Fruit fly (Drosophila melanogaster) whole organism, adult: Measurements from ENCODE around the gene GluRS-m.

Experiments
- CG11617 ChIP-seq: fragments of 200-800 bp; sonication (Bioruptor generic); optimal IDR thresholded peaks from 2 replicates; lab custom pipeline; 2017; ENCODE audit warnings: mild to moderate bottlenecking, missing biosample characterization, missing genetic modification reagents, missing genetic modification characterization
- CG12768 ChIP-seq: fragments of 200-800 bp; sonication (Bioruptor generic); optimal IDR thresholded peaks from 2 replicates; lab custom pipeline; 2017; ENCODE audit warnings: missing biosample characterization, missing genetic modification characterization, mild to moderate bottlenecking, moderate library complexity, missing genetic modification reagents
- CG14711 ChIP-seq: fragments of 200-800 bp; sonication (Bioruptor generic); optimal IDR thresholded peaks from 2 replicates; lab custom pipeline; 2018; ENCODE audit warnings: missing biosample characterization, mild to moderate bottlenecking, missing genetic modification characterization, moderate library complexity
- CG1620 ChIP-seq: fragments of 200-800 bp; sonication (Bioruptor generic); optimal IDR thresholded peaks from 2 replicates; lab custom pipeline; 2016; ENCODE audit warnings: missing biosample characterization, missing genetic modification characterization
- CG33017 ChIP-seq: fragments of 200-800 bp; sonication (Bioruptor generic); optimal IDR thresholded peaks from 2 replicates; lab custom pipeline; 2018; ENCODE audit warnings: missing biosample characterization, mild to moderate bottlenecking, missing genetic modification characterization, moderate library complexity
- CG5204 ChIP-seq: fragments of 200-800 bp; sonication (Bioruptor generic); optimal IDR thresholded peaks from 2 replicates; lab custom pipeline; 2016; ENCODE audit warnings: missing biosample characterization, missing genetic modification characterization
- CG7045 ChIP-seq: fragments of 200-800 bp; sonication (Bioruptor generic); optimal IDR thresholded peaks from 2 replicates; lab custom pipeline; 2017; ENCODE audit warnings: missing biosample characterization, mild to moderate bottlenecking, missing genetic modification characterization
- CG7101 ChIP-seq: fragments of 200-800 bp; sonication (Bioruptor generic); optimal IDR thresholded peaks from 2 replicates; lab custom pipeline; 2018; ENCODE audit warnings: missing biosample characterization, mild to moderate bottlenecking, missing genetic modification characterization, moderate library complexity
- Clk ChIP-seq: fragments of 200-800 bp; sonication (Bioruptor generic); optimal IDR thresholded peaks from 2 replicates; lab custom pipeline; 2017; ENCODE audit warnings: missing biosample characterization, missing genetic modification characterization
- Crg-1 ChIP-seq: fragments of 200-800 bp; sonication (Bioruptor generic); optimal IDR thresholded peaks from 2 replicates; lab custom pipeline; 2016; ENCODE audit warnings: missing biosample characterization, missing genetic modification characterization
- Hr96 ChIP-seq: fragments of 200-800 bp; sonication (Bioruptor generic); optimal IDR thresholded peaks from 2 replicates; lab custom pipeline; 2016; ENCODE audit warnings: missing biosample characterization, missing genetic modification characterization
- Mnt ChIP-seq: fragments of 200-800 bp; sonication (Bioruptor generic); optimal IDR thresholded peaks from 2 replicates; lab custom pipeline; 2016; ENCODE audit warnings: missing biosample characterization, mild to moderate bottlenecking, missing genetic modification characterization
- bab1 ChIP-seq: fragments of 200-800 bp; sonication (Bioruptor generic); optimal IDR thresholded peaks from 3 replicates; lab custom pipeline; 2019; ENCODE audit warnings: missing biosample characterization, mild to moderate bottlenecking, missing genetic modification characterization, moderate library complexity
- cic ChIP-seq: fragments of 200-800 bp; sonication (Bioruptor generic); optimal IDR thresholded peaks from 2 replicates; lab custom pipeline; 2017; ENCODE audit warnings: missing biosample characterization, mild to moderate bottlenecking, missing genetic modification characterization, moderate library complexity
- cnc ChIP-seq, 2 experiments: fragments of >200 bp; optimal IDR thresholded peaks; 2 replicates each; lab custom pipeline; 2017
- kay ChIP-seq: fragments of 200-800 bp; sonication (Bioruptor generic); peaks from one replicate; lab custom pipeline; 2016; ENCODE audit warnings: missing biosample characterization, missing genetic modification characterization, borderline replicate concordance
- ovo ChIP-seq: fragments of 200-800 bp; sonication (Bioruptor generic); optimal IDR thresholded peaks from 2 replicates; lab custom pipeline; 2016; ENCODE audit warnings: missing biosample characterization, missing genetic modification characterization
- pad ChIP-seq: fragments of 200-800 bp; sonication (Bioruptor generic); optimal IDR thresholded peaks from 3 replicates; lab custom pipeline; 2017; ENCODE audit warnings: missing biosample characterization, missing genetic modification characterization, mild to moderate bottlenecking, moderate library complexity, missing genetic modification reagents
- tj ChIP-seq: fragments of 200-800 bp; sonication (Bioruptor generic); optimal IDR thresholded peaks from 3 replicates; lab custom pipeline; 2017; ENCODE audit warnings: missing biosample characterization, mild to moderate bottlenecking, missing genetic modification characterization, moderate library complexity
- toe ChIP-seq: fragments of 200-800 bp; sonication (Bioruptor generic); optimal IDR thresholded peaks from 2 replicates; lab custom pipeline; 2016; ENCODE audit warnings: missing biosample characterization, missing genetic modification characterization

Gene GluRS-m

DNA sequence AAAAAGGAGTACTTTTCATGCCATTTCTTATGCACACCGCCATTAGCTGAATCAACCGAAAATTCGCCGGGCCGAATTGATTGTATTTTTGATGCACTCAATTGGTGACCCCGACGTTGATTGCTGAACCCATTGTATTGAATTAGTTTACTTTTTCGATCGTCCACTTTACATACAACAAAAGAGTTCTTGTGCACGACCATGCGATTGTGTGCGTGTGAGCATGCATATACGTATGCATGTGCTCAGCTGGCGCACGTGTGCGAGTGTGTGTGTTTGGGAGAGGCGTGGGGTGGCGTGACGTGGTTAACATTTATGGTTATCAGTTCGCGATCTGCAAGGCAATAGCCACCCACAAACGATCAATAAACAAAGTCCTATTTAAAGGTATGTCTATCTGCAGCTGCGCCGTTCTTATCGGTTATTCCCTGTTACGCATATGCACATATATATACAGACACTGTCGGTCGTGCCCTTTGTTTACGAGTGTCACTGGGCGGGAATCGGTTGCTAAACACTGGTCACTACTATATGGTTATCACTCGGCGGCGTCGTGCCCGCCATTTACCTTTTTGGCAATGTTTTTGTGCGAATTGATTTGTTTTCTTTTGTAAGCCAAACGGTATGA, 31.6 kb downstream of the GluRS-m start:
- no peak for TF ChIP-seq CG5204 (GFP tag; lab: Kevin White, UChicago)
- peak; percentile 93 for TF ChIP-seq cic (GFP tag; lab: Kevin White, UChicago)
- TF ChIP-seq bab1 (GFP tag; lab: Kevin White, UChicago), result peak; percentile 86
- no peak for TF ChIP-seq ovo (GFP tag; lab: Kevin White, UChicago)
- TF ChIP-seq CG1620 (GFP tag; lab: Kevin White, UChicago), result peak; percentile 3
- no peak for TF ChIP-seq toe (GFP tag; lab: Kevin White, UChicago)
- no peak for TF ChIP-seq Crg-1 (GFP tag; lab: Kevin White, UChicago)
- peak; percentile 24 for TF ChIP-seq tj (GFP tag; lab: Kevin White, UChicago)
- peak; percentile 45 for TF ChIP-seq pad (GFP tag; lab: Kevin White, UChicago)
- peak; percentile 54 for TF ChIP-seq CG12768 (GFP tag; lab: Kevin White, UChicago)
- no peak for TF ChIP-seq Clk (GFP tag; lab: Kevin White, UChicago)
- peak; percentile 89 for TF ChIP-seq kay (GFP tag; lab: Kevin White, UChicago)
- TF ChIP-seq CG7045 (GFP tag; lab: Kevin White, UChicago), result peak; percentile 50
- no peak for TF ChIP-seq CG14711 (tag; lab: Kevin White, UChicago)
- TF ChIP-seq Mnt (GFP tag; lab: Kevin White, UChicago), result peak; percentile 96
- peak; percentile 42 for TF ChIP-seq CG7101
- no peak for TF ChIP-seq Hr96 (GFP tag; lab: Kevin White, UChicago)
- no peak for TF ChIP-seq CG11617 (GFP tag; lab: Kevin White, UChicago)
- TF ChIP-seq CG33017, result peak; percentile 27
- TF ChIP-seq cnc (optimal IDR thresholded peaks at IDR 0.05; lab: Kevin White, UChicago), result no peak

DNA sequence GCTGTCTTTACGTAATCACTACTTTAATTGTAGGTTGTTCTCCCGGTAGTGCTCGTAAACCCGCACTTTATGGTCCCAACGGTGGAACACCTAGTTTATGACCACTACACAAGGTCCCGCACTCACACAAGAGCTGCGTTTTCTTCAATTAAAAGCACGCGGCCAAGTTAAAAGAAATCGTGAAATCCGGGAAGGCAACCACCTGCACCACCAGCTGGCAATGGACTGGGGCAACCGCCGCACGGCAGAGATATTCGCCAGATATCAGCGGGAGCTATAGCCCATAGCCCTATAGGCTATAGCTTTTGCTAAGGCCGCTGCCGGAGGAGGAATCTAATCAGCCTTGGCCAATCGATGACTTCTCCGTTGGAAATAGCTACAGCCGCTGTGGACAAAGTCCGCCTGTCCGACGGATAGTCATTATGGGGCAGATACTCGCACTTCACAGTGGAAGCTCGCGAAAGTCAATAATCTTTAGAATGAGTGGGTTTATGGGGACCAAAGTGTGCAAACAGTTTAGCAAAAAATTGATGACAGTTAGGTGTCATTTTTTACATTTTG, 32.8 kb downstream of the GluRS-m start:
- TF ChIP-seq cic (GFP tag; lab: Kevin White, UChicago), result peak; percentile 84
- peak; percentile 39 for TF ChIP-seq CG12768 (GFP tag; lab: Kevin White, UChicago)
- TF ChIP-seq CG11617 (GFP tag; lab: Kevin White, UChicago), result no peak
- no peak for TF ChIP-seq CG7101
- peak; percentile 70 for TF ChIP-seq kay (GFP tag; lab: Kevin White, UChicago)
- TF ChIP-seq Mnt (GFP tag; lab: Kevin White, UChicago), result peak; percentile 59
- peak; percentile 27 for TF ChIP-seq Hr96 (GFP tag; lab: Kevin White, UChicago)
- no peak for TF ChIP-seq CG33017
- no peak for TF ChIP-seq CG7045 (GFP tag; lab: Kevin White, UChicago)

- TF ChIP-seq cnc (optimal IDR thresholded peaks at IDR 0.05; lab: Kevin White, UChicago) (no peak), kay (GFP tag; lab: Kevin White, UChicago) (peak; percentile 50), Crg-1 (GFP tag; lab: Kevin White, UChicago) (no peak), ovo (GFP tag; lab: Kevin White, UChicago) (peak; percentile 44)
Observed at dm6 chr3L:16383056-16383455, 33.9 kb downstream of the GluRS-m start.

DNA sequence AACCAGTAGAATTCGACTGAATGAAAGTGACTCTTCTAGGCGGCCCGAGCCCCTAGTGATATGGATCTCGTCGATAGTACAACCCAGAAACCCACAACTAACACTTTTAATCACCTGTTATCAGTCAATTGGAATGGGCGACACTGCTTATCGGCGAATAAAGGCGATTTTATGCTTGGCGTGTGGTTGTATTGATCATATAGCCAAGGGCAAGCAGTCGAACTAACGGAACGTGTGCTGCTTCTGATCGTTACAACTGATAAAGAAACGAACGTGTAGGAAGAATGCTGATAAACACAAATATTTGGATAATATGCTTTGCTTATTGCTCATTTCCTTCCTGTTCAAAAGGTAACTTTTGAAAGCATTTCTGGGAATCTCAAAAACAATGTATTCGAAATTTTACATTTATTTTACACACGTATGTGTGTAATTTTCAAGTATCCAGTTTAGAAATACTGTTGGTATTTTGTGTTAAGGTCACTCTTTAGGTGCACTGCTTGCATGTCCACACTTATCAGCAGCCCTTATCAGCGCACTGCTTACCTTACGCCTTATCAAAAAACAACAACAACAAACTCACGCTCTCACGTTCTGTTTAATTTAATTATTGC, 35.7 kb downstream of the GluRS-m start, which contains the start of gene Agpat4:
TSS of gene Agpat4 (minus strand) at position 387 of the 614 bp plus-strand sequence.
- peak; percentile 3 for TF ChIP-seq Mnt (GFP tag; lab: Kevin White, UChicago)
- TF ChIP-seq bab1 (GFP tag; lab: Kevin White, UChicago), result no peak
- peak; percentile 91 for TF ChIP-seq cic (GFP tag; lab: Kevin White, UChicago)
- TF ChIP-seq CG7045 (GFP tag; lab: Kevin White, UChicago), result no peak
- TF ChIP-seq CG33017, result no peak
- TF ChIP-seq CG7101, result no peak
- TF ChIP-seq ovo (GFP tag; lab: Kevin White, UChicago), result peak; percentile 77

- TF ChIP-seq CG7101 (peak; percentile 81), toe (GFP tag; lab: Kevin White, UChicago) (peak; percentile 73), bab1 (GFP tag; lab: Kevin White, UChicago) (peak; percentile 75), cnc (optimal IDR thresholded peaks at IDR 0.05; lab: Kevin White, UChicago) (no peak), tj (GFP tag; lab: Kevin White, UChicago) (no peak), CG11617 (GFP tag; lab: Kevin White, UChicago) (peak; percentile 58), ovo (GFP tag; lab: Kevin White, UChicago) (no peak), Mnt (GFP tag; lab: Kevin White, UChicago) (peak; percentile 30), pad (GFP tag; lab: Kevin White, UChicago) (peak; percentile 41), CG14711 (tag; lab: Kevin White, UChicago) (peak; percentile 67), CG7045 (GFP tag; lab: Kevin White, UChicago) (peak; percentile 38), Hr96 (GFP tag; lab: Kevin White, UChicago) (peak; percentile 66), CG1620 (GFP tag; lab: Kevin White, UChicago) (peak; percentile 26), CG33017 (peak; percentile 78), cic (GFP tag; lab: Kevin White, UChicago) (no peak), CG5204 (GFP tag; lab: Kevin White, UChicago) (no peak), Crg-1 (GFP tag; lab: Kevin White, UChicago) (peak; percentile 60), CG12768 (GFP tag; lab: Kevin White, UChicago) (peak; percentile 81), Clk (GFP tag; lab: Kevin White, UChicago) (no peak), kay (GFP tag; lab: Kevin White, UChicago) (peak; percentile 62)
Observed at dm6 chr3L:16380770-16381169, 36.2 kb downstream of the GluRS-m start.
